Worm (Caenorhabditis elegans): ENCODE measurements around the gene F44E7.5.

F44E7.5 gene

ce11 chrV:5813060-5813659 lies 32.4 kb upstream of the F44E7.5 start, which contains the start of gene ZC250.4:
ZC250.4 (minus strand) TSS chrV:5813137.
- no peak for TF ChIP-seq hmg-4 (GFP tag; optimal IDR thresholded peaks at IDR 0.05)
- no peak for TF ChIP-seq F13C5.2 (tag; optimal IDR thresholded peaks at IDR 0.05)
- TF ChIP-seq hmbx-1 (tag; optimal IDR thresholded peaks at IDR 0.05), result no peak
- TF ChIP-seq flt-1 (GFP tag; IDR thresholded peaks at IDR 0.05), result no peak
- no peak for TF ChIP-seq ceh-36 (tag; optimal IDR thresholded peaks at IDR 0.05)
- no peak for TF ChIP-seq hnd-1 (tag; optimal IDR thresholded peaks at IDR 0.05)
- no peak for TF ChIP-seq pes-1 (GFP tag; IDR thresholded peaks at IDR 0.05)

ce11 chrV:5805467-5805866 lies 24.7 kb upstream of the F44E7.5 start, which contains the start of gene ZC250.5:
ZC250.5 (plus strand) TSS chrV:5805767.
- no peak for TF ChIP-seq ceh-13 (GFP tag; optimal IDR thresholded peaks at IDR 0.05)

DNA sequence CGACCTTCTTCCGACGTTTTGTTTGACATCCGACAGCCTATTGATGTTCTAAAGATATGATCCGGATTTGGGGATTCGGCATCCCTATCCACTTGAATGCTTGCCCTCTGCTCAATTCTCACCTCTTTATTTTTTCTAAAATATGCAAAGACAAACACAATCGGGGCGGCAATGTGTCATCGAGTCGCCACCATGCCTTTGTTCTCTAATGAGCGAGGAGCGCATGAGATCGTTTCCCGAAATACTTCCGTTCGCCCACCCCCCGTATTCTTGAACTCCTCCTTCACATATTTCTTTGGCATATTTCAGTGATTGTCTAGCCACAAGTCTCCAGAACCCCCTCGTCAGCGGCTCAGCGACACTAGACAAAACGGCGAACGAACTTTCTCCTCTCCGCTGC lies 18.7 kb upstream of the F44E7.5 start, which contains the start of gene cyn-17:
Gene cyn-17 (plus strand): TSS at position 301 of the 400 bp plus-strand sequence.
- no peak for TF ChIP-seq ets-7 (tag; optimal IDR thresholded peaks at IDR 0.05)
- TF ChIP-seq hmg-4 (GFP tag; optimal IDR thresholded peaks at IDR 0.05), result no peak
- TF ChIP-seq B0310.2 (tag; optimal IDR thresholded peaks at IDR 0.05), result no peak
- no peak for TF ChIP-seq sea-1 (GFP tag; conservative IDR thresholded peaks at IDR 0.05)
- TF ChIP-seq scrt-1 (GFP tag; IDR thresholded peaks at IDR 0.05), result no peak
- no peak for TF ChIP-seq hnd-1 (tag; optimal IDR thresholded peaks at IDR 0.05)
- no peak for TF ChIP-seq tbx-11 (GFP tag; IDR thresholded peaks at IDR 0.05)
- TF ChIP-seq tbx-37 (GFP tag; conservative IDR thresholded peaks at IDR 0.05), result no peak
- no peak for TF ChIP-seq aly-1 (tag; optimal IDR thresholded peaks at IDR 0.05)
- TF ChIP-seq hmbx-1 (tag; optimal IDR thresholded peaks at IDR 0.05), result no peak
- no peak for TF ChIP-seq pes-1 (GFP tag; IDR thresholded peaks at IDR 0.05)
- TF ChIP-seq ama-1 (optimal IDR thresholded peaks at IDR 0.05), result no peak
- no peak for TF ChIP-seq flt-1 (GFP tag; IDR thresholded peaks at IDR 0.05)
- TF ChIP-seq F13C5.2 (tag; optimal IDR thresholded peaks at IDR 0.05), result no peak

ce11 chrV:5798132-5798531 lies 17.4 kb upstream of the F44E7.5 start, which contains the start of gene nstp-3:
nstp-3 (minus strand) TSS chrV:5798232.
- TF ChIP-seq ama-1 (optimal IDR thresholded peaks at IDR 0.05) (no peak), hnd-1 (tag; optimal IDR thresholded peaks at IDR 0.05) (no peak), F13C5.2 (tag; optimal IDR thresholded peaks at IDR 0.05) (no peak), ceh-13 (GFP tag; optimal IDR thresholded peaks at IDR 0.05) (no peak), tra-4 (tag; optimal IDR thresholded peaks at IDR 0.05) (no peak), sea-1 (GFP tag; conservative IDR thresholded peaks at IDR 0.05) (no peak), hmbx-1 (tag; optimal IDR thresholded peaks at IDR 0.05) (no peak), ceh-36 (tag; optimal IDR thresholded peaks at IDR 0.05) (no peak), aly-1 (tag; optimal IDR thresholded peaks at IDR 0.05) (no peak), B0310.2 (tag; optimal IDR thresholded peaks at IDR 0.05) (no peak), scrt-1 (GFP tag; IDR thresholded peaks at IDR 0.05) (no peak)

DNA sequence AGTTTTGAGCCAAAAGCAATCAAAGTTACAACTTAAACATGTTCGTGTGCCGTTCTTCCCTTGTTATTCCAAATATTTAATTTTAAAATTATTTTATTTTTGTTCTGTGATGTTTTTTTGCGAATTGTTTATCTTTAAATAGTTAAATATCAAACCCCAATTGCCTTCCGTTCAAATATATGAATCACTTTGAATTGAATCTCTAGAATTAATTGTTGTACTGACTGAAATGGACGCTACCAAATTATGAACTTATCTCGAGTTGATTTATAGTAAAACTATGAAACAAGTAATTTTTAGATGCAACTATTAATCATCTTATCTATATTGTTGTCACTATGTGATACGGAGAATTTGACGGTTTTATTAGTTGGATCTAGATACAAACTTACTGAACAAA lies 11.3 kb upstream of the F44E7.5 start, which contains the start of gene ZC250.2:
Gene ZC250.2 (plus strand): TSS at position 301 of the 400 bp plus-strand sequence.
- no peak for TF ChIP-seq hmg-4 (GFP tag; optimal IDR thresholded peaks at IDR 0.05)
- TF ChIP-seq sea-1 (GFP tag; conservative IDR thresholded peaks at IDR 0.05), result no peak
- no peak for TF ChIP-seq ama-1 (optimal IDR thresholded peaks at IDR 0.05)
- TF ChIP-seq flt-1 (GFP tag; IDR thresholded peaks at IDR 0.05), result no peak
- TF ChIP-seq scrt-1 (GFP tag; IDR thresholded peaks at IDR 0.05), result no peak
- no peak for TF ChIP-seq hmbx-1 (tag; optimal IDR thresholded peaks at IDR 0.05)
- TF ChIP-seq ceh-13 (GFP tag; optimal IDR thresholded peaks at IDR 0.05), result no peak
- TF ChIP-seq aly-1 (tag; optimal IDR thresholded peaks at IDR 0.05), result no peak
- TF ChIP-seq tra-4 (tag; optimal IDR thresholded peaks at IDR 0.05), result no peak
- no peak for TF ChIP-seq pes-1 (GFP tag; IDR thresholded peaks at IDR 0.05)
- TF ChIP-seq hnd-1 (tag; optimal IDR thresholded peaks at IDR 0.05), result no peak
- no peak for TF ChIP-seq tbx-37 (GFP tag; conservative IDR thresholded peaks at IDR 0.05)
- no peak for TF ChIP-seq ets-7 (tag; optimal IDR thresholded peaks at IDR 0.05)
- TF ChIP-seq tbx-11 (GFP tag; IDR thresholded peaks at IDR 0.05), result no peak
- no peak for TF ChIP-seq B0310.2 (tag; optimal IDR thresholded peaks at IDR 0.05)
- no peak for TF ChIP-seq F13C5.2 (tag; optimal IDR thresholded peaks at IDR 0.05)
- TF ChIP-seq ceh-36 (tag; optimal IDR thresholded peaks at IDR 0.05), result no peak

- TF ChIP-seq ets-7 (tag; optimal IDR thresholded peaks at IDR 0.05), result no peak
- TF ChIP-seq tra-4 (tag; optimal IDR thresholded peaks at IDR 0.05), result no peak
- TF ChIP-seq F13C5.2 (tag; optimal IDR thresholded peaks at IDR 0.05), result peak; percentile 64
- TF ChIP-seq hmbx-1 (tag; optimal IDR thresholded peaks at IDR 0.05), result no peak
- TF ChIP-seq pes-1 (GFP tag; IDR thresholded peaks at IDR 0.05), result no peak; the same call in 1 of the 2 replicates
- no peak for TF ChIP-seq sea-1 (GFP tag; conservative IDR thresholded peaks at IDR 0.05)
- TF ChIP-seq hnd-1 (tag; optimal IDR thresholded peaks at IDR 0.05), result no peak
- no peak for TF ChIP-seq tbx-11 (GFP tag; IDR thresholded peaks at IDR 0.05)
- TF ChIP-seq ceh-13 (GFP tag; optimal IDR thresholded peaks at IDR 0.05), result no peak
- TF ChIP-seq scrt-1 (GFP tag; IDR thresholded peaks at IDR 0.05), result no peak
- TF ChIP-seq tbx-37 (GFP tag; conservative IDR thresholded peaks at IDR 0.05), result 0 out of 2 replicates have a peak, but pooled peaks have one; percentile 15
- TF ChIP-seq aly-1 (tag; optimal IDR thresholded peaks at IDR 0.05), result no peak
- no peak for TF ChIP-seq ceh-36 (tag; optimal IDR thresholded peaks at IDR 0.05)
- peak; percentile 67 for TF ChIP-seq hmg-4 (GFP tag; optimal IDR thresholded peaks at IDR 0.05)
- TF ChIP-seq B0310.2 (tag; optimal IDR thresholded peaks at IDR 0.05), result no peak
- no peak for TF ChIP-seq ama-1 (optimal IDR thresholded peaks at IDR 0.05)
- peak; percentile 66 for TF ChIP-seq flt-1 (GFP tag; IDR thresholded peaks at IDR 0.05)
These were observed 10.0 kb upstream of the F44E7.5 start, which contains the start of the genes nhr-142 and F44E7.9 for ce11 chrV:5790497-5791280. nhr-142 (minus strand) TSS chrV:5790553. F44E7.9 (plus strand) TSS chrV:5791230.

- TF ChIP-seq ets-7 (tag; optimal IDR thresholded peaks at IDR 0.05), result no peak
- TF ChIP-seq F13C5.2 (tag; optimal IDR thresholded peaks at IDR 0.05), result no peak
- TF ChIP-seq sea-1 (GFP tag; conservative IDR thresholded peaks at IDR 0.05), result no peak
- no peak for TF ChIP-seq flt-1 (GFP tag; IDR thresholded peaks at IDR 0.05)
- no peak for TF ChIP-seq scrt-1 (GFP tag; IDR thresholded peaks at IDR 0.05)
- TF ChIP-seq aly-1 (tag; optimal IDR thresholded peaks at IDR 0.05), result no peak
- no peak for TF ChIP-seq tra-4 (tag; optimal IDR thresholded peaks at IDR 0.05)
- no peak for TF ChIP-seq ceh-36 (tag; optimal IDR thresholded peaks at IDR 0.05)
- no peak for TF ChIP-seq B0310.2 (tag; optimal IDR thresholded peaks at IDR 0.05)
- TF ChIP-seq ceh-13 (GFP tag; optimal IDR thresholded peaks at IDR 0.05), result no peak
These were observed 7.9 kb upstream of the F44E7.5 start for ce11 chrV:5788650-5789049.

Data from whole organism, early embryonic.